Fruit fly (Drosophila melanogaster) whole organism, embryonic: Measurements from ENCODE around the gene CG6724.
A peak's percentile ranks its signal among the peaks of the same experiment; 100 is the strongest.

Source experiments
- Bgb ChIP-seq: fragments of 200-800 bp; sonication (Bioruptor generic); IDR thresholded peaks from 2 replicates; pipeline ENCODE4 v1.3.6; 2022; ENCODE audit warnings: missing biosample characterization, missing genetic modification characterization; ENCODE audit not compliant: partially characterized antibody
- Bteb2 ChIP-seq: fragments of 200-800 bp; sonication (Bioruptor generic); optimal IDR thresholded peaks from 2 replicates; lab custom pipeline; 2016; ENCODE audit warnings: missing biosample characterization, missing genetic modification characterization
- CG11696 ChIP-seq: fragments of 200-800 bp; sonication (Bioruptor generic); IDR thresholded peaks from 2 replicates; pipeline ENCODE4 v1.3.6; 2022; ENCODE audit warnings: missing biosample characterization, missing genetic modification characterization
- CG1647 ChIP-seq: fragments of 200-800 bp; sonication (Bioruptor generic); optimal IDR thresholded peaks from 3 replicates; lab custom pipeline; 2016; ENCODE audit warnings: missing biosample characterization, missing genetic modification characterization
- CG17802 ChIP-seq: fragments of 200-800 bp; sonication (Bioruptor generic); optimal IDR thresholded peaks from 2 replicates; lab custom pipeline; 2018; ENCODE audit warnings: missing biosample characterization, mild to moderate bottlenecking, missing genetic modification characterization, moderate library complexity
- CG1832 ChIP-seq: fragments of 200-800 bp; sonication (Bioruptor generic); optimal IDR thresholded peaks from 2 replicates; lab custom pipeline; 2017; ENCODE audit warnings: missing biosample characterization, mild to moderate bottlenecking, missing genetic modification characterization, inconsistent platforms
- CG2875 ChIP-seq: fragments of 200-800 bp; sonication (Bioruptor generic); optimal IDR thresholded peaks from 2 replicates; lab custom pipeline; 2017; ENCODE audit warnings: missing biosample characterization, mild to moderate bottlenecking, missing genetic modification characterization, missing genetic modification reagents
- CG3281 ChIP-seq: fragments of 200-800 bp; sonication (Bioruptor generic); optimal IDR thresholded peaks from 3 replicates; lab custom pipeline; 2017; ENCODE audit warnings: missing biosample characterization, mild to moderate bottlenecking, missing genetic modification characterization
- CG4617 ChIP-seq: fragments of 200-800 bp; sonication (Bioruptor generic); optimal IDR thresholded peaks from 3 replicates; lab custom pipeline; 2016; ENCODE audit warnings: missing biosample characterization, missing genetic modification characterization, borderline replicate concordance
- CG6689 ChIP-seq: fragments of 200-800 bp; sonication (Bioruptor generic); IDR thresholded peaks from 2 replicates; pipeline ENCODE4 v1.3.6; 2022; ENCODE audit warnings: missing biosample characterization, missing genetic modification characterization
- CG6765 ChIP-seq: fragments of 200-800 bp; sonication (Bioruptor generic); optimal IDR thresholded peaks from 3 replicates; lab custom pipeline; 2017; ENCODE audit warnings: missing biosample characterization, mild to moderate bottlenecking, missing genetic modification characterization
- CG6813 ChIP-seq: fragments of 200-800 bp; sonication (Bioruptor generic); optimal IDR thresholded peaks from 2 replicates; lab custom pipeline; 2017; ENCODE audit warnings: missing biosample characterization, missing genetic modification characterization, mild to moderate bottlenecking, moderate library complexity, missing genetic modification reagents
- CG7271 ChIP-seq: fragments of 200-800 bp; sonication (Bioruptor generic); optimal IDR thresholded peaks from 2 replicates; lab custom pipeline; 2018; ENCODE audit warnings: missing biosample characterization, mild to moderate bottlenecking, missing genetic modification characterization, moderate library complexity
- CG9727 ChIP-seq: fragments of 200-800 bp; sonication (Bioruptor generic); optimal IDR thresholded peaks from 3 replicates; lab custom pipeline; 2017; ENCODE audit warnings: missing biosample characterization, mild to moderate bottlenecking, missing genetic modification characterization
- CG9932 ChIP-seq: fragments of 200-800 bp; sonication (Bioruptor generic); IDR thresholded peaks from 2 replicates; pipeline ENCODE4 v1.3.6; 2022; ENCODE audit warnings: missing biosample characterization, missing genetic modification characterization
- CHES-1-like ChIP-seq: fragments of 200-800 bp; sonication (Bioruptor generic); optimal IDR thresholded peaks from 2 replicates; lab custom pipeline; 2016; ENCODE audit warnings: missing biosample characterization, missing genetic modification characterization
- CrebB ChIP-seq: fragments of 200-800 bp; sonication (Bioruptor generic); optimal IDR thresholded peaks from 3 replicates; lab custom pipeline; 2018; ENCODE audit warnings: missing biosample characterization, mild to moderate bottlenecking, missing genetic modification characterization
- Dll ChIP-seq: fragments of 200-800 bp; sonication (Bioruptor generic); IDR thresholded peaks from 4 replicates; pipeline ENCODE4 v1.3.6; 2022; ENCODE audit warnings: missing biosample characterization, missing genetic modification characterization; ENCODE audit not compliant: partially characterized antibody
- Doc3 ChIP-seq: fragments of 200-800 bp; sonication (Bioruptor generic); IDR thresholded peaks from 3 replicates; pipeline ENCODE4 v1.3.6; 2022; ENCODE audit warnings: missing biosample characterization, missing genetic modification characterization; ENCODE audit not compliant: partially characterized antibody
- HLH3B ChIP-seq: fragments of 200-800 bp; sonication (Bioruptor generic); IDR thresholded peaks from 2 replicates; pipeline ENCODE4 v1.3.6; 2022; ENCODE audit warnings: missing biosample characterization, missing genetic modification characterization
- HLH4C ChIP-seq: fragments of 200-800 bp; sonication (Bioruptor generic); IDR thresholded peaks from 3 replicates; pipeline ENCODE4 v1.3.6; 2022; ENCODE audit warnings: missing biosample characterization, missing genetic modification characterization; ENCODE audit not compliant: partially characterized antibody
- MBD-R2 ChIP-seq: fragments of 200-800 bp; sonication (Bioruptor generic); IDR thresholded peaks from 2 replicates; pipeline ENCODE4 v1.3.6; 2022; ENCODE audit warnings: missing biosample characterization, missing genetic modification characterization
- Med ChIP-seq: fragments of 200-800 bp; sonication (Bioruptor generic); peaks from one replicate; lab custom pipeline; 2016; ENCODE audit warnings: missing biosample characterization, missing genetic modification characterization, mild to moderate bottlenecking, inconsistent platforms, moderate library complexity
- Ptx1 ChIP-seq: fragments of 200-800 bp; sonication (Bioruptor generic); IDR thresholded peaks from 2 replicates; pipeline ENCODE4 v1.3.6; 2022; ENCODE audit warnings: missing biosample characterization, missing genetic modification characterization
- TFAM ChIP-seq: fragments of 200-800 bp; sonication (Bioruptor generic); optimal IDR thresholded peaks from 2 replicates; lab custom pipeline; 2017; ENCODE audit warnings: missing biosample characterization, missing genetic modification characterization, inconsistent platforms
- ase ChIP-seq: fragments of 200-800 bp; sonication (Bioruptor generic); IDR thresholded peaks from 3 replicates; pipeline ENCODE4 v1.3.6; 2022; ENCODE audit warnings: missing biosample characterization, missing genetic modification characterization
- bab2 ChIP-seq: fragments of 200-800 bp; sonication (Bioruptor generic); optimal IDR thresholded peaks from 2 replicates; lab custom pipeline; 2016; ENCODE audit warnings: missing biosample characterization, missing genetic modification characterization
- caup ChIP-seq: fragments of 200-800 bp; sonication (Bioruptor generic); optimal IDR thresholded peaks from 3 replicates; lab custom pipeline; 2017; ENCODE audit warnings: missing biosample characterization, mild to moderate bottlenecking, missing genetic modification characterization, moderate library complexity; ENCODE audit not compliant: severe bottlenecking
- chn ChIP-seq: fragments of 200-800 bp; sonication (Bioruptor generic); optimal IDR thresholded peaks from 2 replicates; lab custom pipeline; 2016; ENCODE audit warnings: missing biosample characterization, missing genetic modification characterization
- emc ChIP-seq: fragments of 200-800 bp; sonication (Bioruptor generic); optimal IDR thresholded peaks from 2 replicates; lab custom pipeline; 2016; ENCODE audit warnings: missing biosample characterization, missing genetic modification characterization
- eyg ChIP-seq: fragments of 200-800 bp; sonication (Bioruptor generic); optimal IDR thresholded peaks from 3 replicates; lab custom pipeline; 2016; ENCODE audit warnings: missing biosample characterization, missing genetic modification characterization
- gsb-n ChIP-seq: fragments of 200-800 bp; sonication (Bioruptor generic); optimal IDR thresholded peaks from 3 replicates; lab custom pipeline; 2018; ENCODE audit warnings: missing biosample characterization, mild to moderate bottlenecking, missing genetic modification characterization
- gt ChIP-seq: fragments of 200-800 bp; sonication (Bioruptor generic); IDR thresholded peaks from 2 replicates; pipeline ENCODE4 v1.3.6; 2022; ENCODE audit warnings: missing biosample characterization, missing genetic modification characterization
- hbn ChIP-seq: fragments of 200-800 bp; sonication (Bioruptor generic); IDR thresholded peaks from 2 replicates; pipeline ENCODE4 v1.3.6; 2022; ENCODE audit warnings: missing biosample characterization, missing genetic modification characterization; ENCODE audit not compliant: partially characterized antibody
- nau ChIP-seq: fragments of 200-800 bp; sonication (Bioruptor generic); optimal IDR thresholded peaks from 3 replicates; lab custom pipeline; 2017; ENCODE audit warnings: missing biosample characterization, mild to moderate bottlenecking, missing genetic modification characterization, missing genetic modification reagents
- pfk ChIP-seq: fragments of 200-800 bp; sonication (Bioruptor generic); optimal IDR thresholded peaks from 2 replicates; lab custom pipeline; 2018; ENCODE audit warnings: missing biosample characterization, mild to moderate bottlenecking, missing genetic modification characterization, moderate library complexity
- phol ChIP-seq: fragments of 200-800 bp; sonication (Bioruptor generic); optimal IDR thresholded peaks from 3 replicates; lab custom pipeline; 2018; ENCODE audit warnings: missing biosample characterization, mild to moderate bottlenecking, missing genetic modification characterization, moderate library complexity
- prd ChIP-seq, 3 experiments: fragments of >200 bp in 2 of 3; fragments of 200-800 bp in 1 of 3; sonication (Bioruptor generic) in 1 of 3; optimal IDR thresholded peaks in 2 of 3; IDR thresholded peaks in 1 of 3; 2 replicates in 2 of 3; 3 replicates in 1 of 3; pipeline versions ENCODE4 v1.3.6 to Lab custom; 2017 to 2022; ENCODE audit warnings: missing biosample characterization in 1 of 3, missing genetic modification characterization in 1 of 3
- row ChIP-seq: fragments of 200-800 bp; sonication (Bioruptor generic); IDR thresholded peaks from 3 replicates; pipeline ENCODE4 v1.3.6; 2022; ENCODE audit warnings: missing biosample characterization, missing genetic modification characterization
- seq ChIP-seq: fragments of 200-800 bp; sonication (Bioruptor generic); IDR thresholded peaks from 2 replicates; pipeline ENCODE4 v1.3.6; 2022; ENCODE audit warnings: missing biosample characterization, missing genetic modification characterization
- toy ChIP-seq: fragments of 200-800 bp; sonication (Bioruptor generic); IDR thresholded peaks from 2 replicates; pipeline ENCODE4 v1.3.6; 2022; ENCODE audit warnings: missing biosample characterization, missing genetic modification characterization
- zen2 ChIP-seq: fragments of 200-800 bp; sonication (Bioruptor generic); IDR thresholded peaks from 3 replicates; pipeline ENCODE4 v1.3.6; 2022; ENCODE audit warnings: missing biosample characterization, missing genetic modification characterization; ENCODE audit not compliant: partially characterized antibody

The CG6724 gene

DNA sequence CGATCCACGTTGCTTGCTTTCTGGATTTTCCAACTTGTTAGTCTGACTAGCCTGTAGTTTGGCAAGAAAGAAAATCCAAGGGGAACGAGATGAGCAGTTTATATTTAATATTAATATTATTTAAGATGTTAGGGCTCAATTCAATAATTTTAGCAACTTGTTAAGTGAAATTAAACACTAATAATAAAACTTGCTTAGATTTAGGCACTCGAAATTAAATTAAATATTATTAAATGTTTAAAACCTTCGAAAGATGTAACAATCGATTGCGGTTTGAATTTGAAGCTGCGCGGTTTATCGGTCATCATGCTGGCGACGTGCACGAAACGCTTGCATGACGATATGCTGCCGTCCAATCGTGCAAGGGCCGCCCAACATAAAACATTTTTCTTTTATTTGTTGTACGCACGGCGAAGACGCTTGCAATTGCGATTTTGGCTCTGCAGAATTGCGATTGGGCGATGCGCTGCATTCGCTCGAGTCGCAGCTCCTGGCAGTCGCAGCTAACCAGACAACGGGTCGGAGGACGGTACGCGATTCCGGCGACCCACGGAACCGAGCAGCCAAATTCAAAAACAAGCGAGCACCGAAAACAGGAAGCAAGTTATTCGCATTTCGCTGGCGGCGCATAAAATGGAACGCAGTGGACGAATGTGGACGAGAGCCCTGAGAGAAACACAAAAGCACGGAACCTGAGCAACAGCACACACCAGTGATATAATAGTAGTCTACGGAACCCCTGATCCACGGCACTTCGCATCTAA is 32.6 kb downstream of the CG6724 start, which contains the start of the genes Vha16-5 and CG12299 (continued):
- TF ChIP-seq caup (GFP tag; lab: Kevin White, UChicago) (peak; percentile 63), bab2 (GFP tag; lab: Kevin White, UChicago) (peak; percentile 83), hbn (GFP tag; lab: Robert Waterston, UW) (peak; percentile 63), CG9727 (GFP tag; lab: Kevin White, UChicago) (peak; percentile 82), chn (GFP tag; lab: Kevin White, UChicago) (peak; percentile 93), gsb-n (tag; lab: Kevin White, UChicago) (no peak), Doc3 (GFP tag; lab: Robert Waterston, UW) (peak; percentile 47; the same call in 1 of the 3 replicates), MBD-R2 (peak; percentile 90), CG6765 (GFP tag; lab: Kevin White, UChicago) (no peak), CG4617 (peak; percentile 78), HLH4C (peak; percentile 85), Dll (peak; percentile 64; the same call in 3 of the 4 replicates), TFAM (no peak), pfk (GFP tag; lab: Kevin White, UChicago) (no peak), CG1647 (peak; percentile 92), Bgb (peak; percentile 93), ase (peak; percentile 89), eyg (GFP tag; lab: Kevin White, UChicago) (peak; percentile 74), Bteb2 (peak; percentile 85), CG6813 (peak; percentile 2), CG9932 (GFP tag; lab: Robert Waterston, UW) (peak; percentile 95), CG6689 (peak; percentile 78), zen2 (GFP tag; lab: Robert Waterston, UW) (peak; percentile 57; the same call in 1 of the 3 replicates), seq (GFP tag; lab: Robert Waterston, UW) (peak; percentile 34; the same call in 1 of the 2 replicates), CHES-1-like (GFP tag; lab: Kevin White, UChicago) (peak; percentile 87), nau (GFP tag; lab: Kevin White, UChicago) (no peak), toy (no peak), CG7271 (tag; lab: Kevin White, UChicago) (no peak), CG3281 (GFP tag; lab: Kevin White, UChicago) (no peak), CG11696 (GFP tag; lab: Robert Waterston, UW) (peak; percentile 52), prd (optimal IDR thresholded peaks at IDR 0.05; lab: Kevin White, UChicago) (no peak), prd (GFP tag; IDR thresholded peaks at IDR 0.05; lab: Robert Waterston, UW) (peak; percentile 95), CG2875 (GFP tag; lab: Kevin White, UChicago) (peak; percentile 39), Ptx1 (GFP tag; lab: Robert Waterston, UW) (peak; percentile 90), row (GFP tag; lab: Robert Waterston, UW) (peak; percentile 83), HLH3B (GFP tag; lab: Robert Waterston, UW) (peak; percentile 93), CG1832 (GFP tag; lab: Kevin White, UChicago) (no peak), emc (peak; percentile 58), CrebB (tag; lab: Kevin White, UChicago) (peak; percentile 20), phol (tag; lab: Kevin White, UChicago) (peak; percentile 94), gt (peak; percentile 69), CG17802 (tag; lab: Kevin White, UChicago) (peak; percentile 70), Med (GFP tag; lab: Kevin White, UChicago) (peak; percentile 99)
